Fruit fly (Drosophila melanogaster) whole organism, embryonic: ENCODE measurements around the gene CG5254.

Experiments
- Asciz ChIP-seq: fragments of 200-800 bp; sonication (Bioruptor generic); optimal IDR thresholded peaks from 2 replicates; lab custom pipeline; 2017; ENCODE audit warnings: missing biosample characterization, mild to moderate bottlenecking, missing genetic modification characterization, missing genetic modification reagents
- Bgb ChIP-seq: fragments of 200-800 bp; sonication (Bioruptor generic); IDR thresholded peaks from 2 replicates; pipeline ENCODE4 v1.3.6; 2022; ENCODE audit warnings: missing biosample characterization, missing genetic modification characterization; ENCODE audit not compliant: partially characterized antibody
- CG10267 ChIP-seq: fragments of 200-800 bp; sonication (Bioruptor generic); optimal IDR thresholded peaks from 2 replicates; lab custom pipeline; 2018; ENCODE audit warnings: missing biosample characterization, mild to moderate bottlenecking, missing genetic modification characterization, moderate library complexity
- CG10543 ChIP-seq: fragments of 200-800 bp; sonication (Bioruptor generic); optimal IDR thresholded peaks from 3 replicates; lab custom pipeline; 2017; ENCODE audit warnings: missing biosample characterization, mild to moderate bottlenecking, missing genetic modification characterization, moderate library complexity
- CG11504 ChIP-seq: fragments of 200-800 bp; sonication (Bioruptor generic); optimal IDR thresholded peaks from 3 replicates; lab custom pipeline; 2019; ENCODE audit warnings: missing biosample characterization, mild to moderate bottlenecking, missing genetic modification characterization, moderate library complexity
- CG11723 ChIP-seq: fragments of 200-800 bp; sonication (Bioruptor generic); optimal IDR thresholded peaks from 2 replicates; lab custom pipeline; 2017; ENCODE audit warnings: missing biosample characterization, mild to moderate bottlenecking, missing genetic modification characterization
- CG12659 ChIP-seq: fragments of 200-800 bp; sonication (Bioruptor generic); optimal IDR thresholded peaks from 3 replicates; lab custom pipeline; 2017; ENCODE audit warnings: mild to moderate bottlenecking, missing biosample characterization, missing genetic modification reagents, missing genetic modification characterization
- CG13624 ChIP-seq: fragments of 200-800 bp; sonication (Bioruptor generic); optimal IDR thresholded peaks from 2 replicates; lab custom pipeline; 2016; ENCODE audit warnings: missing biosample characterization, missing genetic modification characterization
- CG14710 ChIP-seq: fragments of 200-800 bp; sonication (Bioruptor generic); optimal IDR thresholded peaks from 3 replicates; lab custom pipeline; 2019; ENCODE audit warnings: missing biosample characterization, mild to moderate bottlenecking, missing genetic modification characterization, moderate library complexity
- CG14860 ChIP-seq: fragments of 200-800 bp; sonication (Bioruptor generic); IDR thresholded peaks from 3 replicates; pipeline ENCODE4 v1.3.6; 2022; ENCODE audit warnings: missing biosample characterization, missing genetic modification characterization; ENCODE audit not compliant: partially characterized antibody
- CG17186 ChIP-seq: fragments of 200-800 bp; sonication (Bioruptor generic); optimal IDR thresholded peaks from 3 replicates; lab custom pipeline; 2017; ENCODE audit warnings: missing biosample characterization, missing genetic modification reagents, missing genetic modification characterization
- CG2199 ChIP-seq: fragments of 200-800 bp; sonication (Bioruptor generic); IDR thresholded peaks from 3 replicates; pipeline ENCODE4 v1.3.6; 2022; ENCODE audit warnings: missing biosample characterization, missing genetic modification characterization
- CG2712 ChIP-seq: fragments of 200-800 bp; optimal IDR thresholded peaks from 3 replicates; lab custom pipeline; 2019; ENCODE audit warnings: missing biosample characterization, mild to moderate bottlenecking, missing genetic modification characterization, moderate library complexity
- CG31224 ChIP-seq: fragments of 200-800 bp; sonication (Bioruptor generic); IDR thresholded peaks from 2 replicates; pipeline ENCODE4 v1.3.6; 2022; ENCODE audit warnings: missing biosample characterization, missing genetic modification characterization
- CG31441 ChIP-seq: fragments of 200-800 bp; sonication (Bioruptor generic); IDR thresholded peaks from 2 replicates; pipeline ENCODE4 v1.3.6; 2022; ENCODE audit warnings: missing biosample characterization, missing genetic modification characterization
- CG6791 ChIP-seq: fragments of 200-800 bp; sonication (Bioruptor generic); IDR thresholded peaks from 3 replicates; pipeline ENCODE4 v1.3.6; 2022; ENCODE audit warnings: missing biosample characterization, missing genetic modification characterization; ENCODE audit not compliant: partially characterized antibody
- CTCF ChIP-seq: fragments of 200-800 bp; sonication (Bioruptor generic); optimal IDR thresholded peaks from 2 replicates; lab custom pipeline; 2017; ENCODE audit warnings: missing biosample characterization, mild to moderate bottlenecking, missing genetic modification characterization, moderate library complexity
- D19A ChIP-seq: fragments of 200-800 bp; optimal IDR thresholded peaks from 3 replicates; lab custom pipeline; 2019; ENCODE audit warnings: missing biosample characterization, mild to moderate bottlenecking, missing genetic modification characterization, moderate library complexity
- Dbx ChIP-seq: fragments of 200-800 bp; sonication (Bioruptor generic); IDR thresholded peaks from 3 replicates; pipeline ENCODE4 v1.3.6; 2022; ENCODE audit warnings: missing biosample characterization, missing genetic modification characterization
- Dp ChIP-seq: fragments of 200-800 bp; sonication (Bioruptor generic); optimal IDR thresholded peaks from 2 replicates; lab custom pipeline; 2018; ENCODE audit warnings: missing biosample characterization, mild to moderate bottlenecking, missing genetic modification characterization, moderate library complexity
- Dref ChIP-seq: fragments of 200-800 bp; sonication (Bioruptor generic); IDR thresholded peaks from 2 replicates; pipeline ENCODE4 v1.3.6; 2022; ENCODE audit warnings: missing biosample characterization, missing genetic modification characterization
- E2f2 ChIP-seq: fragments of 200-800 bp; sonication (Bioruptor generic); IDR thresholded peaks from 2 replicates; pipeline ENCODE4 v1.3.6; 2022; ENCODE audit warnings: missing biosample characterization, missing genetic modification characterization
- Eip74EF ChIP-seq, 2 experiments: fragments of 200-800 bp in 1 of 2; fragments of >200 bp in 1 of 2; sonication (Bioruptor generic) in 1 of 2; optimal IDR thresholded peaks; 2 replicates each; lab custom pipeline; 2017 to 2019; ENCODE audit warnings: missing biosample characterization in 2 of 2, missing genetic modification characterization in 2 of 2, mild to moderate bottlenecking in 1 of 2, moderate library complexity in 1 of 2
- Ets65A ChIP-seq: fragments of 200-800 bp; sonication (Bioruptor generic); peaks from one replicate; lab custom pipeline; 2016; ENCODE audit warnings: missing biosample characterization, missing genetic modification characterization
- HLHmδ ChIP-seq: fragments of 200-800 bp; sonication (Bioruptor generic); optimal IDR thresholded peaks from 2 replicates; lab custom pipeline; 2018; ENCODE audit warnings: missing biosample characterization, mild to moderate bottlenecking, missing genetic modification characterization, moderate library complexity
- Hr3 ChIP-seq: fragments of 200-800 bp; sonication (Bioruptor generic); optimal IDR thresholded peaks from 3 replicates; lab custom pipeline; 2016; ENCODE audit warnings: missing biosample characterization, missing genetic modification characterization
- MBD-R2 ChIP-seq: fragments of 200-800 bp; sonication (Bioruptor generic); IDR thresholded peaks from 2 replicates; pipeline ENCODE4 v1.3.6; 2022; ENCODE audit warnings: missing biosample characterization, missing genetic modification characterization
- NfI ChIP-seq: fragments of 200-800 bp; sonication (Bioruptor generic); optimal IDR thresholded peaks from 3 replicates; lab custom pipeline; 2018; ENCODE audit warnings: missing biosample characterization, mild to moderate bottlenecking, missing genetic modification characterization, moderate library complexity
- Scr ChIP-seq: fragments of 200-800 bp; sonication (Bioruptor generic); IDR thresholded peaks from 2 replicates; pipeline ENCODE4 v1.3.6; 2022; ENCODE audit warnings: missing biosample characterization, missing genetic modification characterization; ENCODE audit not compliant: partially characterized antibody
- amos ChIP-seq: fragments of 200-800 bp; sonication (Bioruptor generic); IDR thresholded peaks from 2 replicates; pipeline ENCODE4 v1.3.6; 2022; ENCODE audit warnings: missing biosample characterization, missing genetic modification characterization; ENCODE audit not compliant: partially characterized antibody
- bigmax ChIP-seq: fragments of 200-800 bp; sonication (Bioruptor generic); optimal IDR thresholded peaks from 2 replicates; lab custom pipeline; 2018; ENCODE audit warnings: missing biosample characterization, mild to moderate bottlenecking, missing genetic modification characterization
- chm ChIP-seq: fragments of 200-800 bp; sonication (Bioruptor generic); IDR thresholded peaks from 2 replicates; pipeline ENCODE4 v1.3.6; 2022; ENCODE audit warnings: missing biosample characterization, missing genetic modification characterization
- crp ChIP-seq, 2 experiments: fragments of 200-800 bp; sonication (Bioruptor generic); optimal IDR thresholded peaks; 2 replicates in 1 of 2; 3 replicates in 1 of 2; lab custom pipeline; 2017; ENCODE audit warnings: missing biosample characterization in 2 of 2, missing genetic modification characterization in 2 of 2, mild to moderate bottlenecking in 1 of 2, moderate library complexity in 1 of 2
- dmrt11E ChIP-seq: fragments of 200-800 bp; sonication (Bioruptor generic); optimal IDR thresholded peaks from 3 replicates; lab custom pipeline; 2018; ENCODE audit warnings: missing biosample characterization, mild to moderate bottlenecking, missing genetic modification characterization, moderate library complexity
- exex ChIP-seq: fragments of 200-800 bp; sonication (Bioruptor generic); optimal IDR thresholded peaks from 4 replicates; lab custom pipeline; 2018; ENCODE audit warnings: missing biosample characterization, mild to moderate bottlenecking, missing genetic modification characterization, moderate library complexity
- eyg ChIP-seq: fragments of 200-800 bp; sonication (Bioruptor generic); optimal IDR thresholded peaks from 3 replicates; lab custom pipeline; 2016; ENCODE audit warnings: missing biosample characterization, missing genetic modification characterization
- fd64A ChIP-seq: fragments of 200-800 bp; sonication (Bioruptor generic); optimal IDR thresholded peaks from 3 replicates; lab custom pipeline; 2018; ENCODE audit warnings: missing biosample characterization, mild to moderate bottlenecking, missing genetic modification characterization
- gem ChIP-seq: fragments of 200-800 bp; sonication (Bioruptor generic); optimal IDR thresholded peaks from 2 replicates; lab custom pipeline; 2019; ENCODE audit warnings: missing biosample characterization, mild to moderate bottlenecking, missing genetic modification characterization, moderate library complexity
- grau ChIP-seq: fragments of 200-800 bp; optimal IDR thresholded peaks from 3 replicates; lab custom pipeline; 2019; ENCODE audit warnings: missing biosample characterization, mild to moderate bottlenecking, missing genetic modification characterization, moderate library complexity
- hb ChIP-seq: fragments of 200-800 bp; sonication (Bioruptor generic); IDR thresholded peaks from 3 replicates; pipeline ENCODE4 v1.3.6; 2022; ENCODE audit warnings: missing biosample characterization, missing genetic modification characterization; ENCODE audit not compliant: partially characterized antibody
- her ChIP-seq: fragments of 200-800 bp; sonication (Bioruptor generic); optimal IDR thresholded peaks from 2 replicates; lab custom pipeline; 2016; ENCODE audit warnings: missing biosample characterization, missing genetic modification characterization
- inv ChIP-seq: fragments of 200-800 bp; sonication (Bioruptor generic); IDR thresholded peaks from 2 replicates; pipeline ENCODE4 v1.3.6; 2022; ENCODE audit warnings: missing biosample characterization, missing genetic modification characterization; ENCODE audit not compliant: partially characterized antibody
- kah ChIP-seq: fragments of 200-800 bp; sonication (Bioruptor generic); optimal IDR thresholded peaks from 2 replicates; lab custom pipeline; 2018; ENCODE audit warnings: missing biosample characterization, mild to moderate bottlenecking, missing genetic modification characterization
- lbe ChIP-seq: fragments of 200-800 bp; sonication (Bioruptor generic); optimal IDR thresholded peaks from 2 replicates; lab custom pipeline; 2016; ENCODE audit warnings: missing biosample characterization, mild to moderate bottlenecking, missing genetic modification characterization
- nerfin-1 ChIP-seq: fragments of 200-800 bp; sonication (Bioruptor generic); optimal IDR thresholded peaks from 3 replicates; lab custom pipeline; 2019; ENCODE audit warnings: missing biosample characterization, mild to moderate bottlenecking, missing genetic modification characterization, moderate library complexity
- row ChIP-seq: fragments of 200-800 bp; sonication (Bioruptor generic); IDR thresholded peaks from 3 replicates; pipeline ENCODE4 v1.3.6; 2022; ENCODE audit warnings: missing biosample characterization, missing genetic modification characterization
- stwl ChIP-seq: fragments of 200-800 bp; sonication (Bioruptor generic); optimal IDR thresholded peaks from 3 replicates; lab custom pipeline; 2018; ENCODE audit warnings: missing biosample characterization, mild to moderate bottlenecking, missing genetic modification characterization, moderate library complexity
- tio ChIP-seq: fragments of 200-800 bp; sonication (Bioruptor generic); optimal IDR thresholded peaks from 2 replicates; lab custom pipeline; 2017; ENCODE audit warnings: missing biosample characterization, missing genetic modification characterization, inconsistent platforms
- vnd ChIP-seq: fragments of 200-800 bp; sonication (Bioruptor generic); IDR thresholded peaks from 3 replicates; pipeline ENCODE4 v1.3.6; 2022; ENCODE audit warnings: missing biosample characterization, missing genetic modification characterization; ENCODE audit not compliant: partially characterized antibody

CG5254 gene

DNA sequence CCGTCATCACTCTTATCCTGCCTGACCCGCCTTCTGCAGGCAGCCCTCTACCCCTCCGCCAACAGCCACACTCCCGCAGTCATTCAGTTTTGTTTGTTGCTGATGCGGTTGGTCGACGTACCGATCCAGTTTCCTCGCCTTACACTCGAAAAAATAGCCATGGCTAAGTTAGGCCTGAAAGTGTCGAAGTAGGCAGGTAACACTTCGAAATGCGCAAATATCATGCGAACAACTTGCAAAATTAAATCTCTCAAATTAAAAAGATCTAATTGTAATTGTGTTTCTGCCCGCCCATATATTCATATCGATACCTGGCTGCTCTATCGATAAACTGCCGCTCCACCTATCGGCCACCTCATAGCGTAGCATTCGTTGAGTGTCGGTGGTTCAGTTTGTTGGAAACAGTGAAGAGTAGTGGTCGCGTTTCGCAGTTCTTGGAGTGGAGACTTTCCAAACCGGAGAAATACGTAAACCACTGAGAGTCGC lies 19.5 kb downstream of the CG5254 start, which contains the start of gene fz3 (continued):
- TF ChIP-seq CG14860 (GFP tag; lab: Robert Waterston, UW) = peak; percentile 81
- peak; percentile 53 for TF ChIP-seq CG12659 (GFP tag; lab: Kevin White, UChicago)
- no peak for TF ChIP-seq CG11723 (GFP tag; lab: Kevin White, UChicago)
- peak; percentile 81 for TF ChIP-seq vnd (GFP tag; lab: Robert Waterston, UW)
- TF ChIP-seq CG14710 (tag; lab: Kevin White, UChicago) = peak; percentile 40
- TF ChIP-seq CG11504 (tag; lab: Kevin White, UChicago) = peak; percentile 27
- TF ChIP-seq CG10543 (GFP tag; lab: Kevin White, UChicago) = peak; percentile 9
- peak; percentile 52 for TF ChIP-seq CG2712
- peak; percentile 75 for TF ChIP-seq E2f2 (GFP tag; lab: Robert Waterston, UW)
- peak; percentile 68 for TF ChIP-seq kah (GFP tag; lab: Kevin White, UChicago)
- TF ChIP-seq grau (tag; lab: Kevin White, UChicago) = peak; percentile 22
- TF ChIP-seq CG17186 (GFP tag; lab: Kevin White, UChicago) = peak; percentile 21
- TF ChIP-seq CG31224 (GFP tag; lab: Robert Waterston, UW) = peak; percentile 23; the same call in 1 of the 2 replicates
- peak; percentile 17 for TF ChIP-seq bigmax (GFP tag; lab: Kevin White, UChicago)
- peak; percentile 88 for TF ChIP-seq CTCF
- TF ChIP-seq her (GFP tag; lab: Kevin White, UChicago) = no peak
- peak; percentile 33; the same call in 1 of the 3 replicates for TF ChIP-seq row
- TF ChIP-seq CG6791 = peak; percentile 93
- TF ChIP-seq Hr3 (GFP tag; lab: Kevin White, UChicago) = no peak
- TF ChIP-seq eyg (GFP tag; lab: Kevin White, UChicago) = no peak
- TF ChIP-seq inv (GFP tag; lab: Robert Waterston, UW) = peak; percentile 71
- TF ChIP-seq Bgb (GFP tag; lab: Robert Waterston, UW) = peak; percentile 93
- peak; percentile 89 for TF ChIP-seq amos
- TF ChIP-seq stwl (tag; lab: Kevin White, UChicago) = peak; percentile 72
- TF ChIP-seq Ets65A = peak; percentile 48
- TF ChIP-seq HLHmδ (GFP tag; lab: Kevin White, UChicago) = peak; percentile 74
- TF ChIP-seq CG10267 (tag; lab: Kevin White, UChicago) = peak; percentile 36
- TF ChIP-seq fd64A (GFP tag; lab: Kevin White, UChicago) = no peak
- TF ChIP-seq CG13624 = peak; percentile 13
- peak; percentile 70 for TF ChIP-seq Dp
- peak; percentile 67 for TF ChIP-seq lbe (GFP tag; lab: Kevin White, UChicago)
- TF ChIP-seq Dref (GFP tag; lab: Robert Waterston, UW) = peak; percentile 84
- TF ChIP-seq nerfin-1 (tag; lab: Kevin White, UChicago) = no peak
- no peak for TF ChIP-seq Eip74EF (GFP tag; optimal IDR thresholded peaks at IDR 0.05; lab: Kevin White, UChicago)
- TF ChIP-seq crp (GFP tag; optimal IDR thresholded peaks at IDR 0.05; lab: Kevin White, UChicago) = no peak
- TF ChIP-seq CG31441 (GFP tag; lab: Robert Waterston, UW) = peak; percentile 27; the same call in 1 of the 2 replicates
- TF ChIP-seq NfI (GFP tag; lab: Kevin White, UChicago) = peak; percentile 6
- no peak for TF ChIP-seq tio
- peak; percentile 24 for TF ChIP-seq dmrt11E (tag; lab: Kevin White, UChicago)
- peak; percentile 5 for TF ChIP-seq gem (tag; lab: Kevin White, UChicago)
- 0 out of 3 replicates have a peak, but pooled peaks have one; percentile 35 for TF ChIP-seq Dbx (GFP tag; lab: Robert Waterston, UW)
- TF ChIP-seq MBD-R2 = peak; percentile 54
- TF ChIP-seq CG2199 = peak; percentile 66; the same call in 2 of the 3 replicates
- TF ChIP-seq chm = peak; percentile 68; the same call in 1 of the 2 replicates
- no peak for TF ChIP-seq Asciz
- TF ChIP-seq Scr = peak; percentile 89
- TF ChIP-seq hb (GFP tag; lab: Robert Waterston, UW) = peak; percentile 75
- TF ChIP-seq exex (tag; lab: Kevin White, UChicago) = peak; percentile 10
- TF ChIP-seq D19A (tag; lab: Kevin White, UChicago) = peak; percentile 23
